Worm (Caenorhabditis elegans): Measurements from ENCODE around the gene set-11.
"Not testable (repeated sequence)": the region's sequence is repeated elsewhere in the genome, so short reads cannot be mapped to it uniquely, and the experiment has no call there.

The set-11 gene

DNA sequence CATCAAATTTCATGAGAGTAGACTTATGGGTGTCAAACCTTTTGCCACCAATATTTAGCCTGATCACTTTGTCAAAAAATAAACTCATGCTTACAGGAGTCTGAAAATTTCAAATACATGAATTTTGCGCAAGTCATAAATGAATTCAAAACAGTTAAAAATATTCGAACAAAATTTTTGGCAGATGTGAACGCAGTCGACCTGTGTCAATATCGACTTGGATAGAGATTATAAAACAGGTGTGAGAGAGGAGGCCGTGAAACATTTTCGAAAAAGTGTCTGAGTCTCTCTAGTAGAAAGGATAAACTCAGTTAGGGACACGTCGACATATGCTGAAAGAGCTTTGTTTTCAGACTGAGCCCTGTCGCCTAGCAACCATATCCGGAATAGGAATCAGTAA lies 45.6 kb downstream of the set-11 start, which contains the start of gene F22E5.12:
Gene F22E5.12, minus strand, starts transcription at position 101 of the 400 bp plus-strand sequence.
- not testable (repeated sequence) for TF ChIP-seq klf-2 (GFP tag; conservative IDR thresholded peaks at IDR 0.05); ztf-29 (GFP tag; IDR thresholded peaks at IDR 0.05); med-1 (GFP tag; optimal IDR thresholded peaks at IDR 0.05; ENCODE audit: insufficient read depth)

DNA sequence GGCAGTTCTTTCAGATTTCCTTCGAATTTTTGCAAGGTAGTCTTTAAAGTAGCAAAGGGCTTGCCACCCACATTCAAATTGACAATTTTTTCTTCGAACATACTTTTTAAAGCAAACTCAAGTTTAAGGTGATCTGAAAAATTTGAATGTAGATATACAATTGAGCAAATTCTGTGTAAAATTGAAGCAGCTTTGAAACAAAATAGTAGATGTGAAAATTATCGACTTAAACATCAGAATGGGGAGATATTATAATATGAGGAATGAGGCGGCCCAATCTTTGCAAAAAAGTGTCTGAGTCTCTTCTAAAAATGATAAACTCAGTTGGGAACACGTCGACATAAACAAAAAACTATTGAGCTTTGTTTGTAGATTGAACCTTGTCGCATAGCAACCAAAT lies 47.9 kb downstream of the set-11 start, which contains the start of gene F22E5.11:
Gene F22E5.11, minus strand, starts transcription at position 101 of the 400 bp plus-strand sequence.
- TF ChIP-seq ztf-29 (GFP tag; IDR thresholded peaks at IDR 0.05) (no peak), cog-1 (tag; optimal IDR thresholded peaks at IDR 0.05) (no peak), ztf-23 (GFP tag; IDR thresholded peaks at IDR 0.05) (no peak), ref-1 (GFP tag; conservative IDR thresholded peaks at IDR 0.05) (no peak), T22C8.4 (GFP tag; IDR thresholded peaks at IDR 0.05) (no peak), klf-2 (GFP tag; conservative IDR thresholded peaks at IDR 0.05) (no peak), tab-1 (GFP tag; IDR thresholded peaks at IDR 0.05) (no peak), flt-1 (GFP tag; IDR thresholded peaks at IDR 0.05) (no peak), med-1 (GFP tag; optimal IDR thresholded peaks at IDR 0.05; ENCODE audit: insufficient read depth) (no peak)

DNA sequence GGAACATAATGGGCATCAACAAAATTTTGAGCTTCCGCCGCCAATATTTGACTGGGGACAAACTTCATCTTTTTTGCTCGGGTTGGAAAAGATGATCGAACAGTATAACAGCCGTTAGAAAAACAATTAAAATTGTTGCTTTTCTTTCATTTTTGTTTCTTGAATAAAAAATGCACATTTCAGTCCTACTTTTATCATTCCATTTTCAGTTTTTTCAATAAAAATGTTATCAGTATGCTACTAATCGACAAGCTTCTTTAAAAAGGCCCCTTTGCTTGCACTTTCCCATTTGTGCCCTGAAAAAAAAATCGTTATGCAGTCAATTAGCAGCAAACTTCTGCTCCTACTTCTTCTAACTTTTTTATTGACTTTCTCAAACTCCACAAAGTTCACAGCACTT lies 50.6 kb downstream of the set-11 start, which contains the start of gene F22E5.7:
Gene F22E5.7, plus strand, starts transcription at position 301 of the 400 bp plus-strand sequence.
- no peak for TF ChIP-seq tab-1 (GFP tag; IDR thresholded peaks at IDR 0.05)
- no peak for TF ChIP-seq med-1 (GFP tag; optimal IDR thresholded peaks at IDR 0.05; ENCODE audit: insufficient read depth)
- TF ChIP-seq T22C8.4 (GFP tag; IDR thresholded peaks at IDR 0.05), result no peak
- TF ChIP-seq ztf-23 (GFP tag; IDR thresholded peaks at IDR 0.05), result no peak
- no peak for TF ChIP-seq cog-1 (tag; optimal IDR thresholded peaks at IDR 0.05)
- TF ChIP-seq flt-1 (GFP tag; IDR thresholded peaks at IDR 0.05), result no peak
- no peak for TF ChIP-seq ref-1 (GFP tag; conservative IDR thresholded peaks at IDR 0.05)
- TF ChIP-seq ztf-29 (GFP tag; IDR thresholded peaks at IDR 0.05), result no peak
- no peak for TF ChIP-seq klf-2 (GFP tag; conservative IDR thresholded peaks at IDR 0.05)

DNA sequence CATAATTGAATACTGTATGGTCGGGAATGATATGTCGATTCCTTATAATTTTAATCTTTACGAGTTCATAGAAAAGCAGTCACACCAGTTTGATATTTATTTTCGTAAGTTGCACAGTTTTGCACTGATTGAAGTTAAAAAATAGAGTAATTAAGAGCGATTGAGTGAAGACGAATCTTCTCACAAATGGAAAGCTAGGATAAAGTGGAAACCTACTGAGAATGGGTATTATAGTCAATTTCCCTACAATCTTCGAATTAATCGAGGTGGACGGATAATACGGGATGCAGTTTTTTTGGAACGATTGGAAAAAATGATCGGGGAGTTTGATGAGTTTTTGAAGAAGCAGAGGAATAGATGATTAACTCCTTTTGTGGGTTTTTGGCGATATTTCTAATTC lies 51.4 kb downstream of the set-11 start, which contains the start of gene F22E5.23:
Gene F22E5.23, plus strand, starts transcription at position 301 of the 400 bp plus-strand sequence.
- no peak for TF ChIP-seq cog-1 (tag; optimal IDR thresholded peaks at IDR 0.05)
- no peak for TF ChIP-seq ztf-29 (GFP tag; IDR thresholded peaks at IDR 0.05)
- no peak for TF ChIP-seq ref-1 (GFP tag; conservative IDR thresholded peaks at IDR 0.05)
- no peak for TF ChIP-seq tab-1 (GFP tag; IDR thresholded peaks at IDR 0.05)
- TF ChIP-seq flt-1 (GFP tag; IDR thresholded peaks at IDR 0.05), result no peak
- no peak for TF ChIP-seq klf-2 (GFP tag; conservative IDR thresholded peaks at IDR 0.05)
- no peak for TF ChIP-seq ztf-23 (GFP tag; IDR thresholded peaks at IDR 0.05)

All from whole organism, midembryonic.